Worm (Caenorhabditis elegans) whole organism, midembryonic: ENCODE results near the gene sod-3.

Source experiments
- T22C8.4 ChIP-seq: fragments of 200-800 bp; sonication (Bioruptor generic); IDR thresholded peaks from 2 replicates; pipeline ENCODE4 v1.3.6; 2022; ENCODE audit warnings: missing genetic modification characterization, missing compliant biosample characterization
- flt-1 ChIP-seq: fragments of 200-800 bp; sonication (Bioruptor generic); IDR thresholded peaks from 2 replicates; pipeline ENCODE4 v1.3.6; 2022; ENCODE audit warnings: missing genetic modification characterization, missing compliant biosample characterization
- klf-2 ChIP-seq: fragments of 200-800 bp; sonication (Bioruptor generic); conservative IDR thresholded peaks from 2 replicates; pipeline ENCODE4 v1.3.6; 2022; ENCODE audit warnings: missing genetic modification reagents, missing genetic modification characterization, missing compliant biosample characterization
- med-1 ChIP-seq: sonication (generic microtip); optimal IDR thresholded peaks from 2 replicates; lab custom pipeline; 2017; ENCODE audit warnings: missing genetic modification characterization, mild to moderate bottlenecking, missing compliant biosample characterization, antibody characterized with exemption, missing genetic modification reagents; ENCODE audit not compliant: insufficient read depth
- ref-1 ChIP-seq: fragments of 200-800 bp; sonication (Bioruptor generic); conservative IDR thresholded peaks from 2 replicates; pipeline ENCODE4 v1.3.6; 2022; ENCODE audit warnings: missing genetic modification reagents, missing genetic modification characterization, missing compliant biosample characterization
- tab-1 ChIP-seq: fragments of 200-800 bp; sonication (Bioruptor generic); IDR thresholded peaks from 2 replicates; pipeline ENCODE4 v1.3.6; 2022; ENCODE audit warnings: missing genetic modification characterization, missing compliant biosample characterization
- ztf-23 ChIP-seq: fragments of 200-800 bp; sonication (Bioruptor generic); IDR thresholded peaks from 2 replicates; pipeline ENCODE4 v1.3.6; 2022; ENCODE audit warnings: missing genetic modification reagents, missing genetic modification characterization, missing compliant biosample characterization
- ztf-29 ChIP-seq: fragments of 200-800 bp; sonication (Bioruptor generic); IDR thresholded peaks from 2 replicates; pipeline ENCODE4 v1.3.6; 2022; ENCODE audit warnings: missing genetic modification reagents, missing genetic modification characterization, missing compliant biosample characterization

ce11 chrX:17066937-17067336, 25.6 kb upstream of the sod-3 start:
- TF ChIP-seq flt-1 (no peak), klf-2 (GFP tag; lab: Robert Waterston, UW) (no peak), ref-1 (GFP tag; lab: Robert Waterston, UW) (no peak), med-1 (GFP tag; lab: Kevin White, UChicago) (no peak), T22C8.4 (GFP tag; lab: Robert Waterston, UW) (no peak), ztf-23 (GFP tag; lab: Robert Waterston, UW) (no peak), ztf-29 (GFP tag; lab: Robert Waterston, UW) (no peak), tab-1 (GFP tag; lab: Robert Waterston, UW) (no peak)
